ENCODE assay signal across 1 fruit fly cellular context in genomic region chr3L:10284869-10285268, dm6.
TF ChIP-seq lines count a peak whose summit lies in the region.

No protein-coding gene starts in this region.

TF ChIP-seq in whole organism, embryonic, 481 proteins besides CTCF, POLR2A, EP300 and RAD21 (continued from another document and continues in another):
- TF ChIP-seq PHDP (tag; optimal IDR thresholded peaks at IDR 0.05; lab: Kevin White, UChicago) (no peak), dmrt11E (tag; optimal IDR thresholded peaks at IDR 0.05; lab: Kevin White, UChicago) (no peak), fru (optimal IDR thresholded peaks at IDR 0.05; lab: Kevin White, UChicago) (no peak), Doc2 (GFP tag; IDR thresholded peaks at IDR 0.05; lab: Robert Waterston, UW) (no peak), Awh (GFP tag; IDR thresholded peaks at IDR 0.05; lab: Robert Waterston, UW) (no peak), onecut (GFP tag; IDR thresholded peaks at IDR 0.05; lab: Robert Waterston, UW) (0 out of 2 replicates have a peak, but pooled peaks have one; percentile 21), dpn (GFP tag; optimal IDR thresholded peaks at IDR 0.05; lab: Kevin White, UChicago) (peak in 1 of 2 experiments; percentile 0), zen (tag; optimal IDR thresholded peaks at IDR 0.05; lab: Kevin White, UChicago) (peak; percentile 63), sd (tag; optimal IDR thresholded peaks at IDR 0.05; lab: Kevin White, UChicago) (peak; percentile 58), CG10979 (tag; optimal IDR thresholded peaks at IDR 0.05; lab: Kevin White, UChicago) (peak; percentile 0), HmgZ (tag; optimal IDR thresholded peaks at IDR 0.05; lab: Kevin White, UChicago) (no peak), ind (GFP tag; optimal IDR thresholded peaks at IDR 0.05; lab: Kevin White, UChicago) (no peak), bcd (GFP tag; optimal IDR thresholded peaks at IDR 0.05; lab: Kevin White, UChicago) (no peak), pb (GFP tag; optimal IDR thresholded peaks at IDR 0.05; lab: Kevin White, UChicago) (no peak), tll (GFP tag; optimal IDR thresholded peaks at IDR 0.05; lab: Kevin White, UChicago) (peak in 1 of 2 experiments; percentile 11), pita (GFP tag; optimal IDR thresholded peaks at IDR 0.05; lab: Kevin White, UChicago) (peak; percentile 0), NC2β (GFP tag; optimal IDR thresholded peaks at IDR 0.05; lab: Kevin White, UChicago) (no peak), CG15696 (tag; optimal IDR thresholded peaks at IDR 0.05; lab: Kevin White, UChicago) (peak; percentile 3), fd64A (GFP tag; optimal IDR thresholded peaks at IDR 0.05; lab: Kevin White, UChicago) (no peak), lola (GFP tag; optimal IDR thresholded peaks at IDR 0.05; lab: Kevin White, UChicago) (no peak), gce (GFP tag; IDR thresholded peaks at IDR 0.05; lab: Robert Waterston, UW) (no peak), ttk (GFP tag; IDR thresholded peaks at IDR 0.05; lab: Robert Waterston, UW) (0 out of 2 replicates have a peak, but pooled peaks have one; percentile 22), chif (GFP tag; optimal IDR thresholded peaks at IDR 0.05; lab: Kevin White, UChicago) (peak in 1 of 2 experiments; percentile 54), CG17385 (GFP tag; optimal IDR thresholded peaks at IDR 0.05; lab: Kevin White, UChicago) (no peak), cwo (GFP tag; optimal IDR thresholded peaks at IDR 0.05; lab: Kevin White, UChicago) (no peak), BEAF-32 (GFP tag; optimal IDR thresholded peaks at IDR 0.05; lab: Kevin White, UChicago) (no peak), Opbp (GFP tag; IDR thresholded peaks at IDR 0.05; lab: Robert Waterston, UW; ENCODE audit: partially characterized antibody) (0 out of 3 replicates have a peak, but pooled peaks have one; percentile 23), HLH54F (GFP tag; optimal IDR thresholded peaks at IDR 0.05; lab: Kevin White, UChicago) (no peak), CG2875 (GFP tag; optimal IDR thresholded peaks at IDR 0.05; lab: Kevin White, UChicago) (no peak), h (optimal IDR thresholded peaks at IDR 0.05; lab: Kevin White, UChicago) (no peak), CG13894 (tag; optimal IDR thresholded peaks at IDR 0.05; lab: Kevin White, UChicago) (no peak), E2f1 (GFP tag; IDR thresholded peaks at IDR 0.05; lab: Robert Waterston, UW) (no peak), Sox102F (GFP tag; optimal IDR thresholded peaks at IDR 0.05; lab: Kevin White, UChicago) (no peak), bab2 (GFP tag; optimal IDR thresholded peaks at IDR 0.05; lab: Kevin White, UChicago) (no peak), NfI (GFP tag; optimal IDR thresholded peaks at IDR 0.05; lab: Kevin White, UChicago) (no peak), CG34422 (GFP tag; IDR thresholded peaks at IDR 0.05; lab: Robert Waterston, UW) (no peak; the same call in 2 of the 3 replicates), Hr51 (GFP tag; optimal IDR thresholded peaks at IDR 0.05; lab: Kevin White, UChicago) (no peak), inv (GFP tag; IDR thresholded peaks at IDR 0.05; lab: Robert Waterston, UW; ENCODE audit: partially characterized antibody) (no peak), CG1832 (GFP tag; optimal IDR thresholded peaks at IDR 0.05; lab: Kevin White, UChicago) (no peak), H15 (GFP tag; IDR thresholded peaks at IDR 0.05; lab: Robert Waterston, UW) (0 out of 3 replicates have a peak, but pooled peaks have one; percentile 7), CG8281 (tag; optimal IDR thresholded peaks at IDR 0.05; lab: Kevin White, UChicago) (no peak), CG3281 (GFP tag; optimal IDR thresholded peaks at IDR 0.05; lab: Kevin White, UChicago) (no peak), CG15479 (GFP tag; optimal IDR thresholded peaks at IDR 0.05; lab: Kevin White, UChicago) (peak; percentile 55), stwl (tag; optimal IDR thresholded peaks at IDR 0.05; lab: Kevin White, UChicago) (peak; percentile 96), sqz (GFP tag; optimal IDR thresholded peaks at IDR 0.05; lab: Kevin White, UChicago) (no peak), ase (GFP tag; IDR thresholded peaks at IDR 0.05; lab: Robert Waterston, UW) (no peak), CG12744 (GFP tag; optimal IDR thresholded peaks at IDR 0.05; lab: Kevin White, UChicago) (no peak), CG17186 (GFP tag; optimal IDR thresholded peaks at IDR 0.05; lab: Kevin White, UChicago) (no peak), CG43689 (GFP tag; IDR thresholded peaks at IDR 0.05; lab: Robert Waterston, UW) (no peak), CG12942 (GFP tag; optimal IDR thresholded peaks at IDR 0.05; lab: Kevin White, UChicago) (no peak), H2.0 (GFP tag; IDR thresholded peaks at IDR 0.05; lab: Robert Waterston, UW) (no peak), sisA (GFP tag; IDR thresholded peaks at IDR 0.05; lab: Robert Waterston, UW) (no peak), CG7556 (GFP tag; optimal IDR thresholded peaks at IDR 0.05; lab: Kevin White, UChicago) (no peak), Six4 (GFP tag; optimal IDR thresholded peaks at IDR 0.05; lab: Kevin White, UChicago) (no peak), CG8944 (GFP tag; optimal IDR thresholded peaks at IDR 0.05; lab: Kevin White, UChicago) (no peak), nom (GFP tag; optimal IDR thresholded peaks at IDR 0.05; lab: Kevin White, UChicago) (no peak), esg (GFP tag; conservative IDR thresholded peaks at IDR 0.05; lab: Robert Waterston, UW) (no peak), CG12071 (GFP tag; optimal IDR thresholded peaks at IDR 0.05; lab: Kevin White, UChicago) (no peak), Adf1 (GFP tag; IDR thresholded peaks at IDR 0.05; lab: Robert Waterston, UW) (no peak), CG2120 (GFP tag; optimal IDR thresholded peaks at IDR 0.05; lab: Kevin White, UChicago) (no peak), ab (GFP tag; optimal IDR thresholded peaks at IDR 0.05; lab: Kevin White, UChicago) (no peak), CG2889 (GFP tag; IDR thresholded peaks at IDR 0.05; lab: Robert Waterston, UW) (no peak), CG42726 (GFP tag; IDR thresholded peaks at IDR 0.05; lab: Robert Waterston, UW; ENCODE audit: partially characterized antibody) (no peak), repo (GFP tag; optimal IDR thresholded peaks at IDR 0.05; lab: Kevin White, UChicago) (no peak), zf30C (GFP tag; optimal IDR thresholded peaks at IDR 0.05; lab: Kevin White, UChicago) (peak; percentile 16), CG8290 (GFP tag; optimal IDR thresholded peaks at IDR 0.05; lab: Kevin White, UChicago) (peak; percentile 65), CG8290 (tag; optimal IDR thresholded peaks at IDR 0.05; lab: Kevin White, UChicago) (peak in 1 of 2 experiments; percentile 24), CG5180 (GFP tag; optimal IDR thresholded peaks at IDR 0.05; lab: Kevin White, UChicago) (no peak), p53 (GFP tag; optimal IDR thresholded peaks at IDR 0.05; lab: Kevin White, UChicago) (no peak), B-H1 (GFP tag; IDR thresholded peaks at IDR 0.05; lab: Robert Waterston, UW) (no peak), CG15601 (tag; optimal IDR thresholded peaks at IDR 0.05; lab: Kevin White, UChicago) (no peak), CG9817 (tag; optimal IDR thresholded peaks at IDR 0.05; lab: Kevin White, UChicago) (no peak), CG7963 (GFP tag; IDR thresholded peaks at IDR 0.05; lab: Robert Waterston, UW; ENCODE audit: partially characterized antibody) (no peak), Dad (GFP tag; optimal IDR thresholded peaks at IDR 0.05; lab: Kevin White, UChicago) (no peak), Bdp1 (GFP tag; optimal IDR thresholded peaks at IDR 0.05; lab: Kevin White, UChicago) (no peak), Dip3 (GFP tag; optimal IDR thresholded peaks at IDR 0.05; lab: Kevin White, UChicago) (no peak), sens (GFP tag; lab: Kevin White, UChicago) (peak; percentile 34), HHEX (GFP tag; optimal IDR thresholded peaks at IDR 0.05; lab: Kevin White, UChicago) (no peak), MESR4 (GFP tag; optimal IDR thresholded peaks at IDR 0.05; lab: Kevin White, UChicago) (no peak), BtbVII (GFP tag; optimal IDR thresholded peaks at IDR 0.05; lab: Kevin White, UChicago) (no peak), CG12659 (GFP tag; optimal IDR thresholded peaks at IDR 0.05; lab: Kevin White, UChicago) (no peak), psq (GFP tag; optimal IDR thresholded peaks at IDR 0.05; lab: Kevin White, UChicago) (no peak), gro (GFP tag; optimal IDR thresholded peaks at IDR 0.05; lab: Kevin White, UChicago) (no peak), Lim3 (GFP tag; IDR thresholded peaks at IDR 0.05; lab: Robert Waterston, UW) (no peak), CG3065 (GFP tag; optimal IDR thresholded peaks at IDR 0.05; lab: Kevin White, UChicago) (no peak), hkb (optimal IDR thresholded peaks at IDR 0.05; lab: Kevin White, UChicago) (no peak), hkb (GFP tag; IDR thresholded peaks at IDR 0.05; lab: Robert Waterston, UW) (no peak), knrl (GFP tag; IDR thresholded peaks at IDR 0.05; lab: Robert Waterston, UW; ENCODE audit: partially characterized antibody) (0 out of 3 replicates have a peak, but pooled peaks have one; percentile 36), cad (GFP tag; optimal IDR thresholded peaks at IDR 0.05; lab: Kevin White, UChicago) (peak; percentile 48), Scr (GFP tag; IDR thresholded peaks at IDR 0.05; lab: Robert Waterston, UW; ENCODE audit: partially characterized antibody) (no peak), Optix (GFP tag; IDR thresholded peaks at IDR 0.05; lab: Robert Waterston, UW) (no peak), CG9932 (GFP tag; IDR thresholded peaks at IDR 0.05; lab: Robert Waterston, UW) (no peak), HLHmδ (GFP tag; optimal IDR thresholded peaks at IDR 0.05; lab: Kevin White, UChicago) (no peak), CG6689 (GFP tag; IDR thresholded peaks at IDR 0.05; lab: Robert Waterston, UW) (no peak), CG15269 (tag; optimal IDR thresholded peaks at IDR 0.05; lab: Kevin White, UChicago) (no peak), CG10959 (GFP tag; IDR thresholded peaks at IDR 0.05; lab: Robert Waterston, UW) (no peak), CG5245 (GFP tag; optimal IDR thresholded peaks at IDR 0.05; lab: Kevin White, UChicago) (no peak), lov (optimal IDR thresholded peaks at IDR 0.05; lab: Kevin White, UChicago) (no peak), lov (GFP tag; IDR thresholded peaks at IDR 0.05; lab: Robert Waterston, UW) (0 out of 3 replicates have a peak, but pooled peaks have one; percentile 10), NC2α (GFP tag; optimal IDR thresholded peaks at IDR 0.05; lab: Kevin White, UChicago) (no peak), CG2712 (tag; optimal IDR thresholded peaks at IDR 0.05; lab: Kevin White, UChicago) (peak; percentile 3), CG9876 (GFP tag; optimal IDR thresholded peaks at IDR 0.05; lab: Kevin White, UChicago) (no peak), peb (GFP tag; IDR thresholded peaks at IDR 0.05; lab: Robert Waterston, UW) (no peak), CG17328 (GFP tag; IDR thresholded peaks at IDR 0.05; lab: Robert Waterston, UW) (no peak), phol (tag; optimal IDR thresholded peaks at IDR 0.05; lab: Kevin White, UChicago) (no peak), oc (tag; optimal IDR thresholded peaks at IDR 0.05; lab: Kevin White, UChicago) (no peak), fd3F (GFP tag; optimal IDR thresholded peaks at IDR 0.05; lab: Kevin White, UChicago) (no peak), Sry-β (GFP tag; optimal IDR thresholded peaks at IDR 0.05; lab: Kevin White, UChicago) (no peak), CG10209 (GFP tag; optimal IDR thresholded peaks at IDR 0.05; lab: Kevin White, UChicago) (no peak), hbn (GFP tag; IDR thresholded peaks at IDR 0.05; lab: Robert Waterston, UW; ENCODE audit: partially characterized antibody) (no peak), CG5953 (GFP tag; IDR thresholded peaks at IDR 0.05; lab: Robert Waterston, UW) (no peak), bowl (GFP tag; IDR thresholded peaks at IDR 0.05; lab: Robert Waterston, UW) (no peak), wor (GFP tag; IDR thresholded peaks at IDR 0.05; lab: Robert Waterston, UW) (no peak), hb (GFP tag; IDR thresholded peaks at IDR 0.05; lab: Robert Waterston, UW; ENCODE audit: partially characterized antibody) (no peak), CG10565 (GFP tag; optimal IDR thresholded peaks at IDR 0.05; lab: Kevin White, UChicago) (no peak), HmgD (GFP tag; optimal IDR thresholded peaks at IDR 0.05; lab: Kevin White, UChicago) (peak; percentile 52), CG31441 (GFP tag; IDR thresholded peaks at IDR 0.05; lab: Robert Waterston, UW) (no peak), Sry-δ (GFP tag; optimal IDR thresholded peaks at IDR 0.05; lab: Kevin White, UChicago) (no peak), CG12155 (GFP tag; optimal IDR thresholded peaks at IDR 0.05; lab: Kevin White, UChicago) (no peak), Pdp1 (GFP tag; optimal IDR thresholded peaks at IDR 0.05; lab: Kevin White, UChicago) (no peak), CG15011 (GFP tag; optimal IDR thresholded peaks at IDR 0.05; lab: Kevin White, UChicago) (no peak), CG10543 (GFP tag; optimal IDR thresholded peaks at IDR 0.05; lab: Kevin White, UChicago) (no peak), CG6854 (GFP tag; optimal IDR thresholded peaks at IDR 0.05; lab: Kevin White, UChicago) (no peak), Doc3 (GFP tag; IDR thresholded peaks at IDR 0.05; lab: Robert Waterston, UW; ENCODE audit: partially characterized antibody) (no peak), CG6272 (GFP tag; IDR thresholded peaks at IDR 0.05; lab: Robert Waterston, UW) (peak; percentile 13; the same call in 1 of the 2 replicates), Meics (GFP tag; optimal IDR thresholded peaks at IDR 0.05; lab: Kevin White, UChicago) (no peak), Dfd (GFP tag; optimal IDR thresholded peaks at IDR 0.05; lab: Kevin White, UChicago) (peak in 1 of 2 experiments; percentile 86), jigr1 (GFP tag; IDR thresholded peaks at IDR 0.05; lab: Robert Waterston, UW) (no peak), Antp (GFP tag; optimal IDR thresholded peaks at IDR 0.05; lab: Kevin White, UChicago) (peak; percentile 22), CG9727 (GFP tag; optimal IDR thresholded peaks at IDR 0.05; lab: Kevin White, UChicago) (no peak), fd102C (GFP tag; optimal IDR thresholded peaks at IDR 0.05; lab: Kevin White, UChicago) (no peak), Atf6 (GFP tag; IDR thresholded peaks at IDR 0.05; lab: Robert Waterston, UW) (no peak), tup (GFP tag; optimal IDR thresholded peaks at IDR 0.05; lab: Kevin White, UChicago) (no peak), CG4404 (GFP tag; IDR thresholded peaks at IDR 0.05; lab: Robert Waterston, UW) (no peak), CG31365 (tag; optimal IDR thresholded peaks at IDR 0.05; lab: Kevin White, UChicago) (peak; percentile 98), dati (GFP tag; IDR thresholded peaks at IDR 0.05; lab: Robert Waterston, UW) (no peak), eyg (GFP tag; optimal IDR thresholded peaks at IDR 0.05; lab: Kevin White, UChicago) (no peak)
